Worm (Caenorhabditis elegans): Measurements from ENCODE around the gene skr-3.

- no peak for TF ChIP-seq nhr-28 (tag; optimal IDR thresholded peaks at IDR 0.05)
- TF ChIP-seq tbx-2 (tag; optimal IDR thresholded peaks at IDR 0.05), result no peak
- no peak for TF ChIP-seq ceh-16 (tag; optimal IDR thresholded peaks at IDR 0.05)
- TF ChIP-seq egl-27 (tag; optimal IDR thresholded peaks at IDR 0.05), result no peak
- no peak for TF ChIP-seq pqm-1 (tag; optimal IDR thresholded peaks at IDR 0.05)
- no peak for TF ChIP-seq jun-1 (tag; optimal IDR thresholded peaks at IDR 0.05)
- no peak for TF ChIP-seq nhr-76 (tag; optimal IDR thresholded peaks at IDR 0.05)
- no peak for TF ChIP-seq eor-1 (tag; optimal IDR thresholded peaks at IDR 0.05)
- no peak for TF ChIP-seq snpc-4 (tag; optimal IDR thresholded peaks at IDR 0.05)
- no peak for TF ChIP-seq nhr-77 (tag; optimal IDR thresholded peaks at IDR 0.05)
- TF ChIP-seq zag-1 (tag; optimal IDR thresholded peaks at IDR 0.05), result no peak
- TF ChIP-seq nfya-1 (tag; optimal IDR thresholded peaks at IDR 0.05; ENCODE audit: insufficient read depth), result no peak
Observed at ce11 chrV:16155111-16155510, 34.2 kb downstream of the skr-3 start, which contains the start of gene str-97.

Data from whole organism, L3 larva.